Worm (Caenorhabditis elegans) whole organism, midembryonic: ENCODE results near the gene par-2.

Experiments used
- cog-1 ChIP-seq: sonication (generic microtip); optimal IDR thresholded peaks from 2 replicates; lab custom pipeline; 2016; ENCODE audit warnings: missing genetic modification characterization, missing compliant biosample characterization
- flt-1 ChIP-seq: fragments of 200-800 bp; sonication (Bioruptor generic); IDR thresholded peaks from 2 replicates; pipeline ENCODE4 v1.3.6; 2022; ENCODE audit warnings: missing genetic modification characterization, missing compliant biosample characterization
- med-1 ChIP-seq: sonication (generic microtip); optimal IDR thresholded peaks from 2 replicates; lab custom pipeline; 2017; ENCODE audit warnings: missing genetic modification characterization, mild to moderate bottlenecking, missing compliant biosample characterization, antibody characterized with exemption, missing genetic modification reagents; ENCODE audit not compliant: insufficient read depth
- ref-1 ChIP-seq: fragments of 200-800 bp; sonication (Bioruptor generic); conservative IDR thresholded peaks from 2 replicates; pipeline ENCODE4 v1.3.6; 2022; ENCODE audit warnings: missing genetic modification reagents, missing genetic modification characterization, missing compliant biosample characterization
- tab-1 ChIP-seq: fragments of 200-800 bp; sonication (Bioruptor generic); IDR thresholded peaks from 2 replicates; pipeline ENCODE4 v1.3.6; 2022; ENCODE audit warnings: missing genetic modification characterization, missing compliant biosample characterization
- ztf-23 ChIP-seq: fragments of 200-800 bp; sonication (Bioruptor generic); IDR thresholded peaks from 2 replicates; pipeline ENCODE4 v1.3.6; 2022; ENCODE audit warnings: missing genetic modification reagents, missing genetic modification characterization, missing compliant biosample characterization
- ztf-29 ChIP-seq: fragments of 200-800 bp; sonication (Bioruptor generic); IDR thresholded peaks from 2 replicates; pipeline ENCODE4 v1.3.6; 2022; ENCODE audit warnings: missing genetic modification reagents, missing genetic modification characterization, missing compliant biosample characterization

DNA sequence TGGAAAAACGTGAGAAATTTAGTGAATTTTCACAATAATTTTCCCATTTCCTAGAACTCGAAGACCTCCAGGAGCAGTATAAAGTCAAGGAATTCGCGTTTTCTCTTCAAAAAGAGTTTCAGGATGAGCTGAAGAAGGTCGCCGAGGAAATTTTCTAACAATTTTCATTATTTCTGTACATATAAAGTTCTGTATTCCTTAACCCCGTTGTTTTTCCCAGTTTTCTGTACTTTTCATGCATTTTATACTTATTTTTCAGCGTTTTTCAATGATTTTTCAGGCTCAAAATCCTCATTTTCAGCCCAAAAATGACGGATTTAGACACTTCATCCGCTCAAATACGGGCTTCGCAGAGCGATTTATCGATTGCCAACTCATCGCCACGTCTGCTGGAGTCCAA is at the start of gene par-2:
- TF ChIP-seq ztf-29 (GFP tag; lab: Robert Waterston, UW) (no peak), ztf-23 (no peak), cog-1 (tag; lab: Kevin White, UChicago) (no peak), ref-1 (no peak), tab-1 (GFP tag; lab: Robert Waterston, UW) (no peak), med-1 (GFP tag; lab: Kevin White, UChicago) (no peak), flt-1 (GFP tag; lab: Robert Waterston, UW) (no peak)
